Worm (Caenorhabditis elegans) whole organism, early embryonic: ENCODE results near the gene T10B5.4.

Experiments used
- B0310.2 ChIP-seq: sonication (generic microtip); optimal IDR thresholded peaks from 2 replicates; lab custom pipeline; 2016; ENCODE audit warnings: mild to moderate bottlenecking, missing genetic modification characterization, missing compliant biosample characterization
- F13C5.2 ChIP-seq: sonication (generic microtip); optimal IDR thresholded peaks from 2 replicates; lab custom pipeline; 2017; ENCODE audit warnings: mild to moderate bottlenecking, missing genetic modification characterization, inconsistent platforms, missing compliant biosample characterization
- aly-1 ChIP-seq: sonication (generic microtip); optimal IDR thresholded peaks from 2 replicates; lab custom pipeline; 2016; ENCODE audit warnings: missing genetic modification characterization, missing compliant biosample characterization
- ama-1 ChIP-seq: fragments of 150-350 bp; optimal IDR thresholded peaks from 2 replicates; lab custom pipeline; 2014
- ceh-13 ChIP-seq: fragments of 200-800 bp; sonication (Bioruptor generic); optimal IDR thresholded peaks from 2 replicates; lab custom pipeline; 2018; ENCODE audit warnings: mild to moderate bottlenecking, missing genetic modification characterization, missing compliant biosample characterization
- ceh-36 ChIP-seq: sonication (generic microtip); optimal IDR thresholded peaks from 2 replicates; lab custom pipeline; 2016; ENCODE audit warnings: missing genetic modification characterization, inconsistent platforms, missing compliant biosample characterization
- ets-7 ChIP-seq: sonication (generic microtip); optimal IDR thresholded peaks from 2 replicates; lab custom pipeline; 2016; ENCODE audit warnings: missing genotype, missing genetic modification characterization, missing compliant biosample characterization
- flt-1 ChIP-seq: fragments of 200-800 bp; sonication (Bioruptor generic); IDR thresholded peaks from 2 replicates; pipeline ENCODE4 v1.3.6; 2022; ENCODE audit warnings: missing genetic modification characterization, missing compliant biosample characterization
- hmbx-1 ChIP-seq: sonication (generic microtip); optimal IDR thresholded peaks from 2 replicates; lab custom pipeline; 2016; ENCODE audit warnings: mild to moderate bottlenecking, missing genetic modification characterization, missing compliant biosample characterization
- hmg-4 ChIP-seq: fragments of 200-800 bp; sonication (Bioruptor generic); optimal IDR thresholded peaks from 2 replicates; lab custom pipeline; 2018; ENCODE audit warnings: mild to moderate bottlenecking, missing genetic modification characterization, missing compliant biosample characterization
- hnd-1 ChIP-seq: sonication (generic microtip); optimal IDR thresholded peaks from 2 replicates; lab custom pipeline; 2016; ENCODE audit warnings: missing genetic modification characterization, missing compliant biosample characterization
- pes-1 ChIP-seq: fragments of 200-800 bp; sonication (Bioruptor generic); IDR thresholded peaks from 2 replicates; pipeline ENCODE4 v1.3.6; 2022; ENCODE audit warnings: missing genetic modification reagents, missing genetic modification characterization, missing compliant biosample characterization
- scrt-1 ChIP-seq: fragments of 200-800 bp; sonication (Bioruptor generic); IDR thresholded peaks from 2 replicates; pipeline ENCODE4 v1.3.6; 2022; ENCODE audit warnings: missing genetic modification characterization, missing compliant biosample characterization
- sea-1 ChIP-seq: fragments of 200-800 bp; sonication (Bioruptor generic); conservative IDR thresholded peaks from 2 replicates; pipeline ENCODE4 v1.3.6; 2022; ENCODE audit warnings: missing genetic modification characterization, missing compliant biosample characterization
- tbx-11 ChIP-seq: fragments of 200-800 bp; sonication (Bioruptor generic); IDR thresholded peaks from 2 replicates; pipeline ENCODE4 v1.3.6; 2022; ENCODE audit warnings: missing genetic modification characterization, missing compliant biosample characterization
- tbx-37 ChIP-seq: fragments of 200-800 bp; sonication (Bioruptor generic); conservative IDR thresholded peaks from 2 replicates; pipeline ENCODE4 v1.3.6; 2022; ENCODE audit warnings: missing genetic modification reagents, missing genetic modification characterization, missing compliant biosample characterization
- tra-4 ChIP-seq: sonication (generic microtip); optimal IDR thresholded peaks from 2 replicates; lab custom pipeline; 2017; ENCODE audit warnings: missing genetic modification characterization, missing compliant biosample characterization

The T10B5.4 gene

ce11 chrV:1871768-1872296, at the start of gene T10B5.4, which contains the start of gene cct-7:
Gene T10B5.4, minus strand, starts transcription at chrV:1871807.
Gene cct-7, plus strand, starts transcription at chrV:1872246.
- TF ChIP-seq tbx-37 (GFP tag; lab: Robert Waterston, UW) (peak; percentile 54; the same call in 1 of the 2 replicates), pes-1 (GFP tag; lab: Robert Waterston, UW) (peak; percentile 43; the same call in 1 of the 2 replicates), sea-1 (GFP tag; lab: Robert Waterston, UW) (peak; percentile 55; the same call in 1 of the 2 replicates), aly-1 (tag; lab: Kevin White, UChicago) (no peak), ama-1 (no peak), flt-1 (GFP tag; lab: Robert Waterston, UW) (peak; percentile 36; the same call in 1 of the 2 replicates), hmg-4 (GFP tag; lab: Kevin White, UChicago) (peak; percentile 54), tbx-11 (no peak), ets-7 (tag; lab: Kevin White, UChicago) (peak; percentile 16), F13C5.2 (peak; percentile 59)

- TF ChIP-seq hmbx-1 (tag; lab: Kevin White, UChicago): no peak
- TF ChIP-seq scrt-1: no peak
- TF ChIP-seq hnd-1: no peak
- no peak for TF ChIP-seq flt-1 (GFP tag; lab: Robert Waterston, UW)
- TF ChIP-seq tra-4 (tag; lab: Kevin White, UChicago): no peak
- no peak for TF ChIP-seq ets-7 (tag; lab: Kevin White, UChicago)
- no peak for TF ChIP-seq ceh-36 (tag; lab: Kevin White, UChicago)
Observed at ce11 chrV:1921321-1921720, 49.7 kb upstream of the T10B5.4 start, which contains the start of gene gst-37. Gene gst-37, plus strand, starts transcription at chrV:1921621.

ce11 chrV:1920105-1920504, 48.5 kb upstream of the T10B5.4 start, which contains the start of gene Y32G9A.12:
Gene Y32G9A.12, minus strand, starts transcription at chrV:1920205.
- TF ChIP-seq tbx-11 (no peak), tbx-37 (GFP tag; lab: Robert Waterston, UW) (no peak), hnd-1 (no peak), aly-1 (tag; lab: Kevin White, UChicago) (no peak), scrt-1 (no peak), ceh-36 (tag; lab: Kevin White, UChicago) (no peak), flt-1 (GFP tag; lab: Robert Waterston, UW) (no peak), F13C5.2 (no peak), sea-1 (GFP tag; lab: Robert Waterston, UW) (no peak), ceh-13 (GFP tag; lab: Kevin White, UChicago) (no peak), hmbx-1 (tag; lab: Kevin White, UChicago) (no peak)

ce11 chrV:1918030-1918559, 46.5 kb upstream of the T10B5.4 start, which contains the start of gene Y32G9A.2:
Gene Y32G9A.2, plus strand, starts transcription at chrV:1918509.
- TF ChIP-seq tbx-37 (GFP tag; lab: Robert Waterston, UW): no peak
- TF ChIP-seq ceh-13 (GFP tag; lab: Kevin White, UChicago): no peak
- TF ChIP-seq flt-1 (GFP tag; lab: Robert Waterston, UW): no peak
- no peak for TF ChIP-seq hnd-1
- TF ChIP-seq tbx-11: no peak
- no peak for TF ChIP-seq B0310.2 (tag; lab: Kevin White, UChicago)
- TF ChIP-seq hmbx-1 (tag; lab: Kevin White, UChicago): no peak
- no peak for TF ChIP-seq ets-7 (tag; lab: Kevin White, UChicago)
- no peak for TF ChIP-seq ama-1
- no peak for TF ChIP-seq scrt-1
- no peak for TF ChIP-seq tra-4 (tag; lab: Kevin White, UChicago)
- TF ChIP-seq ceh-36 (tag; lab: Kevin White, UChicago): no peak
- no peak for TF ChIP-seq pes-1 (GFP tag; lab: Robert Waterston, UW)
- no peak for TF ChIP-seq aly-1 (tag; lab: Kevin White, UChicago)
- no peak for TF ChIP-seq hmg-4 (GFP tag; lab: Kevin White, UChicago)
- no peak for TF ChIP-seq sea-1 (GFP tag; lab: Robert Waterston, UW)
- TF ChIP-seq F13C5.2: no peak

ce11 chrV:1911102-1911501, 39.5 kb upstream of the T10B5.4 start, which contains the start of gene Y32G9A.3:
Gene Y32G9A.3, plus strand, starts transcription at chrV:1911402.
- TF ChIP-seq hmg-4 (GFP tag; lab: Kevin White, UChicago): no peak
- no peak for TF ChIP-seq B0310.2 (tag; lab: Kevin White, UChicago)
- TF ChIP-seq ceh-13 (GFP tag; lab: Kevin White, UChicago): no peak
- TF ChIP-seq aly-1 (tag; lab: Kevin White, UChicago): no peak
- TF ChIP-seq pes-1 (GFP tag; lab: Robert Waterston, UW): no peak
- TF ChIP-seq scrt-1: no peak
- TF ChIP-seq tbx-37 (GFP tag; lab: Robert Waterston, UW): no peak
- TF ChIP-seq F13C5.2: no peak
- TF ChIP-seq ceh-36 (tag; lab: Kevin White, UChicago): no peak
- TF ChIP-seq sea-1 (GFP tag; lab: Robert Waterston, UW): no peak
- no peak for TF ChIP-seq ama-1
- TF ChIP-seq tra-4 (tag; lab: Kevin White, UChicago): no peak
- TF ChIP-seq hmbx-1 (tag; lab: Kevin White, UChicago): no peak

- no peak for TF ChIP-seq ceh-13 (GFP tag; lab: Kevin White, UChicago)
- TF ChIP-seq pes-1 (GFP tag; lab: Robert Waterston, UW): no peak
- no peak for TF ChIP-seq ama-1
- no peak for TF ChIP-seq hmbx-1 (tag; lab: Kevin White, UChicago)
- TF ChIP-seq aly-1 (tag; lab: Kevin White, UChicago): no peak
- TF ChIP-seq B0310.2 (tag; lab: Kevin White, UChicago): no peak
- no peak for TF ChIP-seq sea-1 (GFP tag; lab: Robert Waterston, UW)
- no peak for TF ChIP-seq ets-7 (tag; lab: Kevin White, UChicago)
- TF ChIP-seq hmg-4 (GFP tag; lab: Kevin White, UChicago): no peak
- TF ChIP-seq tbx-37 (GFP tag; lab: Robert Waterston, UW): no peak
- no peak for TF ChIP-seq tbx-11
Observed at ce11 chrV:1908542-1908941, 36.9 kb upstream of the T10B5.4 start, which contains the start of gene srp-3. Gene srp-3, plus strand, starts transcription at chrV:1908842.

- TF ChIP-seq scrt-1: no peak
- TF ChIP-seq sea-1 (GFP tag; lab: Robert Waterston, UW): no peak
- TF ChIP-seq hnd-1: no peak
- no peak for TF ChIP-seq pes-1 (GFP tag; lab: Robert Waterston, UW)
Observed at ce11 chrV:1907350-1907749, 35.7 kb upstream of the T10B5.4 start, which contains the start of gene Y32G9A.5. Gene Y32G9A.5, plus strand, starts transcription at chrV:1907650.
